Worm (Caenorhabditis elegans): ENCODE data around the gene ZK354.6.
"Not testable (repeated sequence)": the region's sequence is repeated elsewhere in the genome, so short reads cannot be mapped to it uniquely, and the experiment has no call there.

- TF ChIP-seq nfya-1 (tag; optimal IDR thresholded peaks at IDR 0.05); ama-1 (optimal IDR thresholded peaks at IDR 0.05); hlh-15 (tag; optimal IDR thresholded peaks at IDR 0.05); fkh-10 (GFP tag; optimal IDR thresholded peaks at IDR 0.05); C08G9.2 (tag; optimal IDR thresholded peaks at IDR 0.05); pax-1 (tag; optimal IDR thresholded peaks at IDR 0.05); K02D7.2 (tag; optimal IDR thresholded peaks at IDR 0.05); nhr-11 (tag; optimal IDR thresholded peaks at IDR 0.05); hlh-30 (tag; optimal IDR thresholded peaks at IDR 0.05; ENCODE audit: insufficient read depth); rnt-1 (tag; optimal IDR thresholded peaks at IDR 0.05): not testable (repeated sequence)
Measured at ce11 chrIV:5313011-5313410, 15.7 kb upstream of the ZK354.6 start, which contains the start of the genes msp-59 and ZK354.2.
